Fruit fly (Drosophila melanogaster) whole organism, wandering third instar larva: ENCODE results near the gene CG43155.

ENCODE experiments used
- Abd-B ChIP-seq: fragments of >200 bp; optimal IDR thresholded peaks from 2 replicates; lab custom pipeline; 2017; ENCODE audit warnings: missing biosample characterization, missing genetic modification characterization
- CG32264 ChIP-seq: fragments of 200-800 bp; sonication (Bioruptor generic); optimal IDR thresholded peaks from 2 replicates; lab custom pipeline; 2016; ENCODE audit warnings: missing biosample characterization, missing genetic modification characterization
- CrebA ChIP-seq: fragments of 200-800 bp; sonication (Bioruptor generic); optimal IDR thresholded peaks from 2 replicates; lab custom pipeline; 2016; ENCODE audit warnings: missing biosample characterization, mild to moderate bottlenecking, missing genetic modification characterization, borderline replicate concordance
- Dfd ChIP-seq: fragments of >200 bp; optimal IDR thresholded peaks from 2 replicates; lab custom pipeline; 2017; ENCODE audit warnings: missing biosample characterization, missing genetic modification characterization
- Dif ChIP-seq: fragments of 200-275, 200-300 bp; sonication (Bioruptor generic); optimal IDR thresholded peaks from 2 replicates; lab custom pipeline; 2018; ENCODE audit warnings: missing biosample characterization, missing genetic modification characterization; ENCODE audit not compliant: partially characterized antibody
- GATAd ChIP-seq: sonication (Bioruptor generic); optimal IDR thresholded peaks from 2 replicates; lab custom pipeline; 2016; ENCODE audit warnings: missing biosample characterization, missing genetic modification characterization
- HLH106 ChIP-seq: fragments of 200-800 bp; optimal IDR thresholded peaks from 3 replicates; lab custom pipeline; 2019; ENCODE audit warnings: missing biosample characterization, mild to moderate bottlenecking, missing genetic modification characterization, moderate library complexity
- Hnf4 ChIP-seq: fragments of 200-800 bp; sonication (Bioruptor generic); optimal IDR thresholded peaks from 2 replicates; lab custom pipeline; 2016; ENCODE audit warnings: missing biosample characterization, mild to moderate bottlenecking, missing genetic modification characterization
- Hr78 ChIP-seq: fragments of >200 bp; optimal IDR thresholded peaks from 2 replicates; lab custom pipeline; 2017; ENCODE audit warnings: missing biosample characterization, missing genetic modification characterization
- Hr83 ChIP-seq: fragments of 200-300 bp; sonication (Bioruptor generic); optimal IDR thresholded peaks from 2 replicates; lab custom pipeline; 2016; ENCODE audit warnings: missing biosample characterization, mild to moderate bottlenecking, missing genetic modification characterization, moderate library complexity; ENCODE audit not compliant: poor library complexity, severe bottlenecking
- Jra ChIP-seq: sonication (Bioruptor generic); optimal IDR thresholded peaks from 2 replicates; lab custom pipeline; 2016; ENCODE audit warnings: missing biosample characterization, missing genetic modification characterization
- Mio ChIP-seq: sonication (Bioruptor generic); optimal IDR thresholded peaks from 2 replicates; lab custom pipeline; 2016; ENCODE audit warnings: missing biosample characterization, missing genetic modification characterization
- Myc ChIP-seq: fragments of >200 bp; optimal IDR thresholded peaks from 2 replicates; lab custom pipeline; 2017
- N ChIP-seq: fragments of >200 bp; optimal IDR thresholded peaks from 2 replicates; lab custom pipeline; 2018; ENCODE audit warnings: missing biosample characterization, missing external identifiers, missing genetic modification characterization
- OdsH ChIP-seq: fragments of 200-800 bp; sonication (Bioruptor generic); optimal IDR thresholded peaks from 2 replicates; lab custom pipeline; 2016; ENCODE audit warnings: missing biosample characterization, mild to moderate bottlenecking, missing genetic modification characterization
- Rel ChIP-seq, 2 experiments: fragments of 200-800 bp; sonication (Bioruptor generic) in 1 of 2; optimal IDR thresholded peaks; 2 replicates in 1 of 2; 3 replicates in 1 of 2; lab custom pipeline; 2016 to 2019; ENCODE audit warnings: mild to moderate bottlenecking in 2 of 2, missing biosample characterization in 2 of 2, missing genetic modification characterization in 2 of 2, moderate library complexity in 1 of 2
- Sp1 ChIP-seq: fragments of 200-800 bp; sonication (Bioruptor generic); optimal IDR thresholded peaks from 3 replicates; lab custom pipeline; 2019; ENCODE audit warnings: missing biosample characterization, mild to moderate bottlenecking, missing genetic modification characterization, moderate library complexity
- Vsx2 ChIP-seq: fragments of 200-300, 225-300 bp; sonication (Bioruptor generic); optimal IDR thresholded peaks from 2 replicates; lab custom pipeline; 2018; ENCODE audit warnings: missing biosample characterization, missing genetic modification characterization; ENCODE audit not compliant: partially characterized antibody
- br ChIP-seq: fragments of 200-800 bp; sonication (Bioruptor generic); optimal IDR thresholded peaks from 2 replicates; lab custom pipeline; 2016; ENCODE audit warnings: missing biosample characterization, missing genetic modification characterization
- brk ChIP-seq: fragments of 200-800 bp; sonication (Bioruptor generic); optimal IDR thresholded peaks from 2 replicates; lab custom pipeline; 2016; ENCODE audit warnings: missing biosample characterization, mild to moderate bottlenecking, missing genetic modification characterization
- dl ChIP-seq, 2 experiments: fragments of 175-275, 200-275 bp in 1 of 2; fragments of 200-275 bp in 1 of 2; sonication (Bioruptor generic); optimal IDR thresholded peaks; lab custom pipeline; 2018; ENCODE audit warnings: mild to moderate bottlenecking in 2 of 2, missing biosample characterization in 2 of 2, missing genetic modification characterization in 2 of 2, moderate library complexity in 2 of 2; ENCODE audit not compliant: partially characterized antibody in 2 of 2, insufficient read depth in 1 of 2
- dmrt93B ChIP-seq: fragments of 200-800 bp; sonication (Bioruptor generic); optimal IDR thresholded peaks from 2 replicates; lab custom pipeline; 2018; ENCODE audit warnings: missing biosample characterization, mild to moderate bottlenecking, missing genetic modification characterization
- dsf ChIP-seq: sonication (Bioruptor generic); optimal IDR thresholded peaks from 2 replicates; lab custom pipeline; 2016; ENCODE audit warnings: missing biosample characterization, missing genetic modification characterization, borderline replicate concordance
- ey ChIP-seq: fragments of 200-800 bp; sonication (Bioruptor generic); optimal IDR thresholded peaks from 2 replicates; lab custom pipeline; 2016; ENCODE audit warnings: missing biosample characterization, missing genetic modification characterization
- foxo ChIP-seq, 2 experiments: fragments of 200-800 bp; sonication (Bioruptor generic); optimal IDR thresholded peaks; 2 replicates in 1 of 2; 3 replicates in 1 of 2; lab custom pipeline; 2016 to 2017; ENCODE audit warnings: missing biosample characterization in 2 of 2, missing genetic modification characterization in 2 of 2
- fru ChIP-seq: fragments of 200-800 bp; sonication (Bioruptor generic); optimal IDR thresholded peaks from 3 replicates; lab custom pipeline; 2016; ENCODE audit warnings: missing biosample characterization, mild to moderate bottlenecking, missing genetic modification characterization
- h ChIP-seq: fragments of 200-800 bp; sonication (Bioruptor generic); optimal IDR thresholded peaks from 3 replicates; lab custom pipeline; 2016; ENCODE audit warnings: missing biosample characterization, mild to moderate bottlenecking, missing genetic modification characterization
- jim ChIP-seq: fragments of 175-275, 200-325 bp; sonication (Bioruptor generic); optimal IDR thresholded peaks from 2 replicates; lab custom pipeline; 2016; ENCODE audit warnings: missing biosample characterization, mild to moderate bottlenecking, missing genetic modification characterization
- lola ChIP-seq: fragments of >200 bp; optimal IDR thresholded peaks from 2 replicates; lab custom pipeline; 2017; ENCODE audit warnings: missing biosample characterization, missing genetic modification characterization
- pan ChIP-seq: fragments of >200 bp; optimal IDR thresholded peaks from 2 replicates; lab custom pipeline; 2017
- psq ChIP-seq: fragments of 200-800 bp; sonication (Bioruptor generic); optimal IDR thresholded peaks from 3 replicates; lab custom pipeline; 2017; ENCODE audit warnings: missing biosample characterization, mild to moderate bottlenecking, missing genetic modification characterization, moderate library complexity
- rgr ChIP-seq: fragments of 200-800 bp; sonication (Bioruptor generic); optimal IDR thresholded peaks from 3 replicates; lab custom pipeline; 2016; ENCODE audit warnings: missing biosample characterization, mild to moderate bottlenecking, missing genetic modification characterization
- sage ChIP-seq: fragments of 200-800 bp; sonication (Bioruptor generic); optimal IDR thresholded peaks from 2 replicates; lab custom pipeline; 2016; ENCODE audit warnings: missing biosample characterization, mild to moderate bottlenecking, missing genetic modification characterization
- sv ChIP-seq: fragments of 200-800 bp; sonication (Bioruptor generic); optimal IDR thresholded peaks from 3 replicates; lab custom pipeline; 2016; ENCODE audit warnings: missing biosample characterization, missing genetic modification characterization
- tai ChIP-seq: sonication (Bioruptor generic); optimal IDR thresholded peaks from 2 replicates; lab custom pipeline; 2016; ENCODE audit warnings: missing biosample characterization, missing genetic modification characterization
- woc ChIP-seq: sonication (Bioruptor generic); optimal IDR thresholded peaks from 2 replicates; lab custom pipeline; 2016; ENCODE audit warnings: missing biosample characterization, mild to moderate bottlenecking, missing genetic modification characterization

Gene CG43155

DNA sequence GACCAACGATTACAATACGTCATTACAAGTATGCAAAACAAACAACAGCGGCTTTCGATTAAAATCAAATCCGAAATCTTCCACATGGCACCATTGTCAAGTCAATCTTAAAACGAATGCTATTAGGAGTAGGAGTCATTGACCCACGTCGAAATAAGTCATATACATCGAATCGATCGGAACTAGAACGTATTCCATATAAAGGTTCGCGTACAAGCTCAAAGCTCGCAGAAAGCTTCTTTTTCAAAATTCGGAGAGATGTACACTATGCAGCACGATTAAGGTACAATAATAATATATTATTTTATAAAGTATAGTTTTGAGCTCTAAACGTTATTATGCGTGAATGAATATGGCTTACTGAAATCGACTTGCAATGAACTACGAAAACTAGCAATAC, 25.7 kb upstream of the CG43155 start:
- no peak for TF ChIP-seq psq (GFP tag; lab: Kevin White, UChicago)
- TF ChIP-seq Myc (lab: Kevin White, UChicago): peak; percentile 17

DNA sequence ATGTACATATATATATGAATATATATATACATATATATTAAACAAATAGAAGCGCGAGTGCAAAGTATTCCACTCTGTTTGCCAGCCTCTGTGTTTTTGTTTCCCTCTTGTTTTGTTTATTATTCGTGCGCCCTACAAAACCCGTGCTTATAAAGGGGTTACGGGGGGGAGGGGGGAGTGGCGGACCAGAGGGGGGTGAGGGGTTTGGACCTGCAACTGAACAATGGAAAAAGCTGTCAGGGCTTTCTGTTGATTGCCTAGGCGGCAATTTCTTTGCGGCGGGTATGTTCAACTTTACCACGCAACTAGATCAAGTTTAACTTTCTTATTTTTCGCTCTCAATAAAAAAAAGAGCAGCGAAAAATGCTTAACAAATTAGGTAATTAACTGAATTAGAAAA, 20.3 kb upstream of the CG43155 start:
- TF ChIP-seq psq (GFP tag; lab: Kevin White, UChicago) (peak; percentile 16), dl (GFP tag; optimal IDR thresholded peaks at IDR 0.05; lab: Kevin White, UChicago; ENCODE audit: insufficient read depth in 1 of 2, partially characterized antibody in 2 of 2) (no peak), CrebA (GFP tag; lab: Kevin White, UChicago) (no peak), Mio (GFP tag; lab: Kevin White, UChicago) (no peak)
- TF ChIP-seq, all 38 proteins: peak for 1

DNA sequence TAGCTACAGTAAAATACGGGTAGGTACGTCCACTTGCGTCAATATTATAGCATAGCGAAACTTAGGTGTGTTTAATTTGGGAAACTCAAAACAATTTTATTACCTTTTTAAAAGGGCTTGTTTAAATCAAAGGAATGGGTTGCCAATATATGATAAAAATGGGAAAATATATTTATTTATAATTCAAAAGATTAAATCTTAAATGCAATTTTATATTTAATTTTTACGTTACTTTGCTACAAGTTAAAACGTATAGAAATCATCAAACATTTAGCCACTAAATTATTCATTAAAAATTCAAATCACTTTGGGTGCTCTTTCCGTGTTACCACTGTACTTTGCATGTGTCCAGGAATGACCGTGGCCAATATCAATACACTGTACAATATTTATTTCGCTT, 18.6 kb upstream of the CG43155 start:
- no peak for TF ChIP-seq CrebA (GFP tag; lab: Kevin White, UChicago)
- TF ChIP-seq HLH106: peak; percentile 33
- TF ChIP-seq lola (GFP tag; lab: Kevin White, UChicago): no peak
- TF ChIP-seq foxo (GFP tag; optimal IDR thresholded peaks at IDR 0.05; lab: Kevin White, UChicago): peak in 1 of 2 experiments; percentile 41
- TF ChIP-seq OdsH: peak; percentile 37
- TF ChIP-seq Sp1 (GFP tag; lab: Kevin White, UChicago): peak; percentile 17
- TF ChIP-seq brk (GFP tag; lab: Kevin White, UChicago): no peak
- TF ChIP-seq N: no peak
- TF ChIP-seq psq (GFP tag; lab: Kevin White, UChicago): peak; percentile 24
- peak; percentile 37 for TF ChIP-seq fru (GFP tag; lab: Kevin White, UChicago)

DNA sequence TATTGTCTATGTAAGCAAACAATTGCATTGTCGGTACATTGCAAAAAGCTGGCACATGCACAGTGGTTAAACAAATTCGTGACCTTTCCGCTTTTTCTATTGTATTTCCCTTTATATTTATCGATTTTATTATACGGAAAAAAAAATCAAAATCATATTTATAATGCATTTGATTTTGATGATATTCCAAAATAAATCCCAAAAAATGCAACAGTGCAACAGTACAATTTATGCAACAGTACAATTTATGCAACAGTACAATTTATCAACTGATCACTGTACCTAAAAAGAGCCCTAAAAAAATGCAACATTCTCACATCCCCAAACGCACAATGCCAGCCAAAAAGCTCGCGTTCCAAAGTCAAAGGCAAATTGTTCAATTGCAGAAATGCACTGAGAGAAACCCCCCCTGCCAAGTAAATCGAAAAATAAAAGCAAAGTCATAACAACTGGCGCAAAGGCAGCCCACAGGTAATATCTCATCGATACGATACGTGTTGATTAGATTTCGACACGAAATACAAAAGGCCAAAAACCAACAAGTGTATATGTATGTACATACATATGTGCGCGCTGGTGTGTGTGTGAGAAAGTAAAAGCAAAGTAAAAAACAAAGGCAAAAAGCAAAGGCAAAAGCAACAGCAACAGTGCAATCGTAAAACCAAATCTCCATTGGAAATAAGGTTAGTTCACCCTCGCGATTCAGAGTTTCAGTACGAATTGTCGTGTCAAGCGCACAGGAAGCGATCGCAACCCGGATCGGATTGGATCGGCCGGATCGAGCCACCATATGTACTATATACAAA, 17.6 kb upstream of the CG43155 start, which contains the start of gene Sk1:
Sk1 (plus strand) TSS at position 711 of the 806 bp plus-strand sequence.
- TF ChIP-seq Sp1 (GFP tag; lab: Kevin White, UChicago) (peak; percentile 6), Hr83 (GFP tag; lab: Kevin White, UChicago) (no peak), tai (GFP tag; lab: Kevin White, UChicago) (peak; percentile 40), rgr (GFP tag; lab: Kevin White, UChicago) (peak; percentile 40), GATAd (GFP tag; lab: Kevin White, UChicago) (no peak), woc (GFP tag; lab: Kevin White, UChicago) (peak; percentile 24), h (GFP tag; lab: Kevin White, UChicago) (peak; percentile 67), Jra (peak; percentile 21), OdsH (peak; percentile 39), br (GFP tag; lab: Kevin White, UChicago) (peak; percentile 46), ey (GFP tag; lab: Kevin White, UChicago) (peak; percentile 16), foxo (GFP tag; optimal IDR thresholded peaks at IDR 0.05; lab: Kevin White, UChicago) (peak in 1 of 2 experiments; percentile 50), Abd-B (GFP tag; lab: Kevin White, UChicago) (no peak), Hnf4 (peak; percentile 51), fru (GFP tag; lab: Kevin White, UChicago) (peak; percentile 61), Hr78 (no peak)

DNA sequence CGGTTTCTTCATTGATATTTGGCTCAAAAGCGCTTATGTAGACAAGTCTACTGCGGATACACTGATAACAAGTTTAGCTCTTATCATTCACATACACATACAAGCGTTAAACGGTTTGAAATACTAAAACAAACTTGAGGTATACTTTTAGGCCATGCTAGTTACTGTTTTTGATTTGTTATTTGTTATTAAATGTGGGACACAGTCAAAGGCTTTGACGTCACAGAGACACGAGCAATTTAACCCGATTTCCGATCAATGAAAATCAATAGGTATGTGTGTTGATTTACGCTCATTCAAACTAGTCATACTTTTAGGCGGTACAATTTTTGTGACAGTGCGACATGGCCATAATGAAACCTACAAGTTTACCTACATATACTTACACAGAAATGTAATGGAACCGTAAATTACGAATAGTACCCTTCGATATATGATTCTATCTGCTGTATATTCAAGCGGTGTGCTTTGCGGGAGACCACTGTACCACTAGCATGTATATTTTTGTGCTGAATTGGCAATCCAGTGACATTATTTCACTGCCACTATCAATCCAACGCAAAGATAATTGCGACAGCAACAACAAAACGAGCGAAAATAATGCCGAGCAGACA, 12.7 kb upstream of the CG43155 start:
- TF ChIP-seq Hnf4 (peak; percentile 69), psq (GFP tag; lab: Kevin White, UChicago) (peak; percentile 71), rgr (GFP tag; lab: Kevin White, UChicago) (peak; percentile 90), Mio (GFP tag; lab: Kevin White, UChicago) (peak; percentile 51), sage (GFP tag; lab: Kevin White, UChicago) (no peak), Dfd (GFP tag; lab: Kevin White, UChicago) (no peak), woc (GFP tag; lab: Kevin White, UChicago) (peak; percentile 71), tai (GFP tag; lab: Kevin White, UChicago) (peak; percentile 2), brk (GFP tag; lab: Kevin White, UChicago) (peak; percentile 35), dmrt93B (GFP tag; lab: Kevin White, UChicago) (peak; percentile 60), Vsx2 (GFP tag; lab: Kevin White, UChicago) (no peak), Jra (peak; percentile 53), Hr83 (GFP tag; lab: Kevin White, UChicago) (peak; percentile 70), Rel (GFP tag; optimal IDR thresholded peaks at IDR 0.05; lab: Kevin White, UChicago) (no peak), Rel (tag; optimal IDR thresholded peaks at IDR 0.05; lab: Kevin White, UChicago) (no peak), dsf (GFP tag; lab: Kevin White, UChicago) (no peak), Dif (GFP tag; lab: Kevin White, UChicago) (no peak), fru (GFP tag; lab: Kevin White, UChicago) (peak; percentile 82), sv (peak; percentile 81), pan (no peak), CG32264 (GFP tag; lab: Kevin White, UChicago) (peak; percentile 61), Abd-B (GFP tag; lab: Kevin White, UChicago) (no peak), foxo (GFP tag; optimal IDR thresholded peaks at IDR 0.05; lab: Kevin White, UChicago) (peak; percentile 33 to 85), jim (GFP tag; lab: Kevin White, UChicago) (no peak), Myc (lab: Kevin White, UChicago) (peak; percentile 77)
